Worm (Caenorhabditis elegans): ENCODE results near the gene M01H9.3.

DNA sequence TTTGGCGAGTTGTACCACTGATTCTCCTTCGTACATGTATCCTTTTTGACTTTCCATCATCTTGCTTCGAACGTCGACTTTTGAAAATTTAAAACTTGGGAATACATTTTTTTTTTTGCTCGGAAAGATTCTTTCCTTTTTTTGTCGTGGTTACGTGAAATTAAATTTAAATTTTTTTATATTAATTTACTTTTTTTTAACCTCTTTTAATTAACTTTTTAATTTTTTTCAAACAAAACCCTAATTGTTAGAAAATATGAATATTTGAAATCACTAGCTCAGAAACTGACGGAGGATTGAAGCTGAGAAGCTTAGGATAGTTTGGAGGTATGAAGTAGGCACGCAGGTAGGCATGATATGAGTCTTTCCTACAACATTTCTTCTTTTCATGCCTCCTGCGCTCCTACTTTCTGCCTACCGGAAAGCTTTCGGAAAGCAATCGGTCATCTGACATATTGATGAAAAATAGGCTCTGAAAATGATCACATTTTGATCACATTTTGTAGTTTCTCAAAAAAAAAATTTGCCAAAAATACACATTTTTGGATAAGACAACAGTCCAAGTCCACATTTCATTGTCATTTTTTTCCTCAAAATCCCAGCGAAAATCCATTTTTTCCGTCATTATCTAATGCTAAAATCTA, 42.3 kb downstream of the M01H9.3 start, which contains the start of the genes R08C7.8 and R08C7.4:
- TF ChIP-seq mdl-1 (tag; optimal IDR thresholded peaks at IDR 0.05) (no peak), elt-2 (tag; optimal IDR thresholded peaks at IDR 0.05) (no peak)

Data from whole organism, L3 larva.